Fruit fly (Drosophila melanogaster) whole organism, embryonic: ENCODE data around the gene Cep290.

ENCODE experiments used
- CG10209 ChIP-seq: fragments of 200-800 bp; sonication (Bioruptor generic); optimal IDR thresholded peaks from 3 replicates; lab custom pipeline; 2017; ENCODE audit warnings: missing biosample characterization, mild to moderate bottlenecking, missing genetic modification characterization, missing genetic modification reagents
- CG10543 ChIP-seq: fragments of 200-800 bp; sonication (Bioruptor generic); optimal IDR thresholded peaks from 3 replicates; lab custom pipeline; 2017; ENCODE audit warnings: missing biosample characterization, mild to moderate bottlenecking, missing genetic modification characterization, moderate library complexity
- CG10565 ChIP-seq: fragments of 200-800 bp; sonication (Bioruptor generic); optimal IDR thresholded peaks from 3 replicates; lab custom pipeline; 2016; ENCODE audit warnings: missing biosample characterization, mild to moderate bottlenecking, missing genetic modification characterization
- CG12071 ChIP-seq: fragments of 200-800 bp; sonication (Bioruptor generic); optimal IDR thresholded peaks from 3 replicates; lab custom pipeline; 2018; ENCODE audit warnings: missing biosample characterization, mild to moderate bottlenecking, missing genetic modification characterization
- CG12769 ChIP-seq: fragments of 200-800 bp; sonication (Bioruptor generic); optimal IDR thresholded peaks from 2 replicates; lab custom pipeline; 2019; ENCODE audit warnings: missing biosample characterization, mild to moderate bottlenecking, missing genetic modification characterization, moderate library complexity
- CG15514 ChIP-seq: fragments of 200-800 bp; sonication (Bioruptor generic); optimal IDR thresholded peaks from 3 replicates; lab custom pipeline; 2017; ENCODE audit warnings: missing biosample characterization, missing genetic modification characterization, mild to moderate bottlenecking, moderate library complexity, missing genetic modification reagents
- CG18262 ChIP-seq: fragments of 200-800 bp; optimal IDR thresholded peaks from 3 replicates; lab custom pipeline; 2019; ENCODE audit warnings: missing biosample characterization, mild to moderate bottlenecking, missing genetic modification characterization, moderate library complexity
- CG2678 ChIP-seq: fragments of 200-800 bp; sonication (Bioruptor generic); optimal IDR thresholded peaks from 3 replicates; lab custom pipeline; 2019; ENCODE audit warnings: missing biosample characterization, mild to moderate bottlenecking, missing genetic modification characterization, moderate library complexity
- CG3065 ChIP-seq: fragments of 200-800 bp; sonication (Bioruptor generic); optimal IDR thresholded peaks from 2 replicates; lab custom pipeline; 2016; ENCODE audit warnings: missing biosample characterization, missing genetic modification characterization
- CG34376 ChIP-seq: fragments of 200-800 bp; sonication (Bioruptor generic); optimal IDR thresholded peaks from 2 replicates; lab custom pipeline; 2018; ENCODE audit warnings: missing biosample characterization, mild to moderate bottlenecking, missing genetic modification characterization
- CG3838 ChIP-seq: fragments of 200-800 bp; sonication (Bioruptor generic); optimal IDR thresholded peaks from 3 replicates; lab custom pipeline; 2016; ENCODE audit warnings: missing biosample characterization, missing genetic modification characterization
- CG4707 ChIP-seq: fragments of 200-800 bp; sonication (Bioruptor generic); optimal IDR thresholded peaks from 2 replicates; lab custom pipeline; 2018; ENCODE audit warnings: missing biosample characterization, mild to moderate bottlenecking, missing genetic modification characterization, moderate library complexity
- CG6272 ChIP-seq: fragments of 200-800 bp; sonication (Bioruptor generic); IDR thresholded peaks from 2 replicates; pipeline ENCODE4 v1.3.6; 2022; ENCODE audit warnings: missing biosample characterization, missing genetic modification characterization
- CG6683 ChIP-seq: fragments of 200-800 bp; sonication (Bioruptor generic); optimal IDR thresholded peaks from 2 replicates; lab custom pipeline; 2017; ENCODE audit warnings: missing biosample characterization, mild to moderate bottlenecking, missing genetic modification characterization, missing genetic modification reagents
- CG9215 ChIP-seq: fragments of 200-800 bp; sonication (Bioruptor generic); IDR thresholded peaks from 2 replicates; pipeline ENCODE4 v1.3.6; 2022; ENCODE audit warnings: missing biosample characterization, missing genetic modification characterization
- CG9817 ChIP-seq: fragments of 200-800 bp; sonication (Bioruptor generic); optimal IDR thresholded peaks from 2 replicates; lab custom pipeline; 2018; ENCODE audit warnings: missing biosample characterization, mild to moderate bottlenecking, missing genetic modification characterization, moderate library complexity
- Eip74EF ChIP-seq, 2 experiments: fragments of 200-800 bp in 1 of 2; fragments of >200 bp in 1 of 2; sonication (Bioruptor generic) in 1 of 2; optimal IDR thresholded peaks; 2 replicates each; lab custom pipeline; 2017 to 2019; ENCODE audit warnings: missing biosample characterization in 2 of 2, missing genetic modification characterization in 2 of 2, mild to moderate bottlenecking in 1 of 2, moderate library complexity in 1 of 2
- Elba2 ChIP-seq: fragments of 200-800 bp; sonication (Bioruptor generic); optimal IDR thresholded peaks from 3 replicates; lab custom pipeline; 2016; ENCODE audit warnings: missing biosample characterization, missing genetic modification characterization
- Ets65A ChIP-seq: fragments of 200-800 bp; sonication (Bioruptor generic); peaks from one replicate; lab custom pipeline; 2016; ENCODE audit warnings: missing biosample characterization, missing genetic modification characterization
- GATAe ChIP-seq: fragments of 200-800 bp; sonication (Bioruptor generic); conservative IDR thresholded peaks from 2 replicates; pipeline ENCODE4 v1.3.6; 2022; ENCODE audit warnings: missing biosample characterization, missing genetic modification characterization
- HLHmδ ChIP-seq: fragments of 200-800 bp; sonication (Bioruptor generic); optimal IDR thresholded peaks from 2 replicates; lab custom pipeline; 2018; ENCODE audit warnings: missing biosample characterization, mild to moderate bottlenecking, missing genetic modification characterization, moderate library complexity
- Jarid2 ChIP-seq: fragments of 200-800 bp; sonication (Bioruptor generic); optimal IDR thresholded peaks from 3 replicates; lab custom pipeline; 2017; ENCODE audit warnings: mild to moderate bottlenecking, missing biosample characterization, missing genetic modification reagents, missing genetic modification characterization
- Med ChIP-seq: fragments of 200-800 bp; sonication (Bioruptor generic); peaks from one replicate; lab custom pipeline; 2016; ENCODE audit warnings: missing biosample characterization, missing genetic modification characterization, mild to moderate bottlenecking, inconsistent platforms, moderate library complexity
- Meics ChIP-seq: fragments of 200-800 bp; sonication (Bioruptor generic); optimal IDR thresholded peaks from 2 replicates; lab custom pipeline; 2017; ENCODE audit warnings: missing biosample characterization, mild to moderate bottlenecking, missing genetic modification characterization
- NfI ChIP-seq: fragments of 200-800 bp; sonication (Bioruptor generic); optimal IDR thresholded peaks from 3 replicates; lab custom pipeline; 2018; ENCODE audit warnings: missing biosample characterization, mild to moderate bottlenecking, missing genetic modification characterization, moderate library complexity
- Pdp1 ChIP-seq, 2 experiments: fragments of 200-800 bp; sonication (Bioruptor generic); optimal IDR thresholded peaks; 3 replicates each; lab custom pipeline; 2016; ENCODE audit warnings: missing biosample characterization in 2 of 2, missing genetic modification characterization in 2 of 2, mild to moderate bottlenecking in 1 of 2, moderate library complexity in 1 of 2
- bcd ChIP-seq: fragments of 200-800 bp; sonication (Bioruptor generic); optimal IDR thresholded peaks from 2 replicates; lab custom pipeline; 2017; ENCODE audit warnings: missing biosample characterization, mild to moderate bottlenecking, missing genetic modification characterization
- da ChIP-seq: fragments of 200-800 bp; sonication (Bioruptor generic); optimal IDR thresholded peaks from 2 replicates; lab custom pipeline; 2016; ENCODE audit warnings: missing biosample characterization, missing genetic modification characterization
- eve ChIP-seq, 2 experiments: fragments of >200 bp; optimal IDR thresholded peaks; 2 replicates each; lab custom pipeline; 2017; ENCODE audit warnings: missing biosample characterization in 2 of 2, missing genetic modification characterization in 2 of 2
- gce ChIP-seq: fragments of 200-800 bp; sonication (Bioruptor generic); IDR thresholded peaks from 3 replicates; pipeline ENCODE4 v1.3.6; 2022; ENCODE audit warnings: missing biosample characterization, missing genetic modification characterization
- gcm ChIP-seq: fragments of 200-800 bp; sonication (Bioruptor generic); optimal IDR thresholded peaks from 2 replicates; lab custom pipeline; 2019; ENCODE audit warnings: missing biosample characterization, mild to moderate bottlenecking, missing genetic modification characterization, moderate library complexity
- gsb ChIP-seq: fragments of 200-800 bp; sonication (Bioruptor generic); IDR thresholded peaks from 2 replicates; pipeline ENCODE4 v1.3.6; 2022; ENCODE audit warnings: missing biosample characterization, missing genetic modification characterization
- hth ChIP-seq: fragments of >200 bp; optimal IDR thresholded peaks from 2 replicates; lab custom pipeline; 2017; ENCODE audit warnings: inconsistent platforms
- mirr ChIP-seq: fragments of 200-800 bp; sonication (Bioruptor generic); optimal IDR thresholded peaks from 3 replicates; lab custom pipeline; 2018; ENCODE audit warnings: missing biosample characterization, mild to moderate bottlenecking, missing genetic modification characterization
- nom ChIP-seq: fragments of 200-800 bp; sonication (Bioruptor generic); optimal IDR thresholded peaks from 2 replicates; lab custom pipeline; 2017; ENCODE audit warnings: missing biosample characterization, missing genetic modification characterization, mild to moderate bottlenecking, moderate library complexity, missing genetic modification reagents
- pros ChIP-seq: fragments of 200-800 bp; sonication (Bioruptor generic); optimal IDR thresholded peaks from 3 replicates; lab custom pipeline; 2019; ENCODE audit warnings: missing biosample characterization, mild to moderate bottlenecking, missing genetic modification characterization, moderate library complexity
- schlank ChIP-seq: fragments of 200-800 bp; sonication (Bioruptor generic); optimal IDR thresholded peaks from 2 replicates; lab custom pipeline; 2018; ENCODE audit warnings: missing biosample characterization, mild to moderate bottlenecking, missing genetic modification characterization
- sd ChIP-seq: fragments of 200-800 bp; sonication (Bioruptor generic); optimal IDR thresholded peaks from 3 replicates; lab custom pipeline; 2018; ENCODE audit warnings: missing biosample characterization, mild to moderate bottlenecking, missing genetic modification characterization, moderate library complexity
- sens ChIP-seq: fragments of 200-800 bp; sonication (Bioruptor generic); peaks from one replicate; lab custom pipeline; 2016; ENCODE audit warnings: missing biosample characterization, missing genetic modification characterization
- seq ChIP-seq: fragments of 200-800 bp; sonication (Bioruptor generic); IDR thresholded peaks from 2 replicates; pipeline ENCODE4 v1.3.6; 2022; ENCODE audit warnings: missing biosample characterization, missing genetic modification characterization
- slp2 ChIP-seq: fragments of 200-800 bp; sonication (Bioruptor generic); optimal IDR thresholded peaks from 2 replicates; lab custom pipeline; 2016; ENCODE audit warnings: missing biosample characterization, missing genetic modification characterization
- so ChIP-seq: fragments of 200-800 bp; sonication (Bioruptor generic); IDR thresholded peaks from 3 replicates; pipeline ENCODE4 v1.3.6; 2022; ENCODE audit warnings: missing biosample characterization, missing genetic modification characterization
- sqz ChIP-seq: fragments of 200-800 bp; sonication (Bioruptor generic); optimal IDR thresholded peaks from 3 replicates; lab custom pipeline; 2018; ENCODE audit warnings: missing biosample characterization, mild to moderate bottlenecking, missing genetic modification characterization
- tap ChIP-seq: fragments of 200-800 bp; optimal IDR thresholded peaks from 3 replicates; lab custom pipeline; 2019; ENCODE audit warnings: missing biosample characterization, mild to moderate bottlenecking, missing genetic modification characterization, moderate library complexity
- vvl ChIP-seq: fragments of 200-800 bp; sonication (Bioruptor generic); IDR thresholded peaks from 2 replicates; pipeline ENCODE4 v1.3.6; 2022; ENCODE audit warnings: missing biosample characterization, missing genetic modification characterization
- wdn ChIP-seq: fragments of 200-800 bp; sonication (Bioruptor generic); IDR thresholded peaks from 2 replicates; pipeline ENCODE4 v1.3.6; 2022; ENCODE audit warnings: missing biosample characterization, missing genetic modification characterization

Cep290 gene

dm6 chr3L:887423-888097 is 43.8 kb downstream of the Cep290 start (continued):
- TF ChIP-seq NfI (no peak), CG34376 (peak; percentile 81), da (GFP tag; lab: Kevin White, UChicago) (no peak), CG10543 (GFP tag; lab: Kevin White, UChicago) (peak; percentile 39), CG4707 (GFP tag; lab: Kevin White, UChicago) (no peak), CG6272 (GFP tag; lab: Robert Waterston, UW) (no peak), sd (tag; lab: Kevin White, UChicago) (peak; percentile 31), wdn (no peak), gcm (GFP tag; lab: Kevin White, UChicago) (peak; percentile 71), hth (no peak), bcd (no peak), vvl (0 out of 2 replicates have a peak, but pooled peaks have one; percentile 9), Eip74EF (GFP tag; optimal IDR thresholded peaks at IDR 0.05; lab: Kevin White, UChicago) (peak in 1 of 2 experiments; percentile 34), slp2 (no peak), Jarid2 (no peak), Meics (GFP tag; lab: Kevin White, UChicago) (no peak), schlank (tag; lab: Kevin White, UChicago) (no peak), sens (GFP tag; lab: Kevin White, UChicago) (peak; percentile 75), CG12769 (peak; percentile 16), Elba2 (GFP tag; lab: Kevin White, UChicago) (no peak), seq (GFP tag; lab: Robert Waterston, UW) (no peak), tap (tag; lab: Kevin White, UChicago) (peak; percentile 25), Med (GFP tag; lab: Kevin White, UChicago) (peak; percentile 54), gsb (GFP tag; lab: Robert Waterston, UW) (no peak), CG6683 (GFP tag; lab: Kevin White, UChicago) (no peak), sqz (GFP tag; lab: Kevin White, UChicago) (no peak), Pdp1 (GFP tag; optimal IDR thresholded peaks at IDR 0.05; lab: Kevin White, UChicago) (peak in 1 of 2 experiments; percentile 55), CG10209 (GFP tag; lab: Kevin White, UChicago) (no peak), CG10565 (GFP tag; lab: Kevin White, UChicago) (no peak), GATAe (GFP tag; lab: Robert Waterston, UW) (peak; percentile 53; the same call in 1 of the 2 replicates), CG2678 (tag; lab: Kevin White, UChicago) (peak; percentile 14), gce (GFP tag; lab: Robert Waterston, UW) (0 out of 3 replicates have a peak, but pooled peaks have one; percentile 12), CG3838 (GFP tag; lab: Kevin White, UChicago) (no peak), CG18262 (tag; lab: Kevin White, UChicago) (peak; percentile 11), Ets65A (GFP tag; lab: Kevin White, UChicago) (peak; percentile 54), CG9215 (GFP tag; lab: Robert Waterston, UW) (no peak), eve (GFP tag; optimal IDR thresholded peaks at IDR 0.05; lab: Kevin White, UChicago) (no peak), mirr (GFP tag; lab: Kevin White, UChicago) (peak; percentile 65), CG9817 (no peak), nom (GFP tag; lab: Kevin White, UChicago) (peak; percentile 16), CG3065 (GFP tag; lab: Kevin White, UChicago) (no peak), CG12071 (GFP tag; lab: Kevin White, UChicago) (peak; percentile 10), so (GFP tag; lab: Robert Waterston, UW) (no peak), pros (peak; percentile 12), HLHmδ (GFP tag; lab: Kevin White, UChicago) (peak; percentile 21), CG15514 (no peak)
